Fruit fly (Drosophila melanogaster) S2 (cell line): ENCODE measurements around the gene ova.

Experiments
- CG8478 ChIP-seq: fragments of >200 bp; optimal IDR thresholded peaks from 2 replicates; lab custom pipeline; 2018
- CTCF ChIP-seq, 2 experiments: fragments of >200 bp; optimal IDR thresholded peaks; 2 replicates each; lab custom pipeline; 2018

dm6 chr2L:10255725-10256158, 24.2 kb upstream of the ova start, which contains the start of gene CG5676:
- TF ChIP-seq CG8478 (no peak), CTCF (optimal IDR thresholded peaks at IDR 0.05; lab: Kevin White, UChicago) (no peak)
